Fruit fly (Drosophila melanogaster): Measurements from ENCODE around the gene CG13375.

CG13375 gene

dm6 chrX:339866-340571 is 45.3 kb upstream of the CG13375 start:
- TF ChIP-seq Eip74EF (GFP tag; optimal IDR thresholded peaks at IDR 0.05) (peak in 1 of 2 experiments; percentile 53), CG30020 (tag; optimal IDR thresholded peaks at IDR 0.05) (no peak), CG10366 (GFP tag; IDR thresholded peaks at IDR 0.05) (no peak), nerfin-1 (tag; optimal IDR thresholded peaks at IDR 0.05) (no peak), Hr78 (GFP tag; optimal IDR thresholded peaks at IDR 0.05) (peak in 1 of 2 experiments; percentile 53), CG14667 (GFP tag; IDR thresholded peaks at IDR 0.05) (no peak), sens (GFP tag) (peak; percentile 86), fu2 (GFP tag; optimal IDR thresholded peaks at IDR 0.05) (no peak), zf30C (GFP tag; optimal IDR thresholded peaks at IDR 0.05) (no peak), pb (GFP tag; optimal IDR thresholded peaks at IDR 0.05) (no peak), Mrtf (GFP tag; IDR thresholded peaks at IDR 0.05) (no peak), pho (GFP tag; optimal IDR thresholded peaks at IDR 0.05) (no peak), sima (GFP tag; optimal IDR thresholded peaks at IDR 0.05) (no peak), CG32767 (GFP tag; IDR thresholded peaks at IDR 0.05) (no peak), CG15601 (tag; optimal IDR thresholded peaks at IDR 0.05) (no peak), Atf6 (GFP tag; IDR thresholded peaks at IDR 0.05) (no peak), CG2712 (tag; optimal IDR thresholded peaks at IDR 0.05) (peak; percentile 37), Spps (tag; optimal IDR thresholded peaks at IDR 0.05) (no peak), wor (GFP tag; IDR thresholded peaks at IDR 0.05) (no peak), disco-r (GFP tag; optimal IDR thresholded peaks at IDR 0.05) (no peak), sqz (GFP tag; optimal IDR thresholded peaks at IDR 0.05) (peak; percentile 42), phol (tag; optimal IDR thresholded peaks at IDR 0.05) (peak; percentile 32), gsb (GFP tag; IDR thresholded peaks at IDR 0.05) (no peak), toy (GFP tag; IDR thresholded peaks at IDR 0.05) (no peak), jigr1 (GFP tag; IDR thresholded peaks at IDR 0.05) (no peak), CG12744 (GFP tag; optimal IDR thresholded peaks at IDR 0.05) (no peak), CG18262 (tag; optimal IDR thresholded peaks at IDR 0.05) (peak; percentile 10), CG10321 (GFP tag; IDR thresholded peaks at IDR 0.05) (no peak), maf-S (GFP tag; optimal IDR thresholded peaks at IDR 0.05) (no peak), pita (GFP tag; optimal IDR thresholded peaks at IDR 0.05) (no peak), Sox102F (GFP tag; optimal IDR thresholded peaks at IDR 0.05) (peak; percentile 58), CG13624 (GFP tag; optimal IDR thresholded peaks at IDR 0.05) (no peak), vvl (GFP tag; IDR thresholded peaks at IDR 0.05) (peak; percentile 75), GATAe (GFP tag; conservative IDR thresholded peaks at IDR 0.05) (no peak), sob (GFP tag; IDR thresholded peaks at IDR 0.05) (no peak), CG34422 (GFP tag; IDR thresholded peaks at IDR 0.05) (no peak), CG1603 (tag; optimal IDR thresholded peaks at IDR 0.05) (no peak), gfzf (GFP tag; optimal IDR thresholded peaks at IDR 0.05) (no peak), dmrt11E (tag; optimal IDR thresholded peaks at IDR 0.05) (no peak), hth (optimal IDR thresholded peaks at IDR 0.05) (no peak), ems (GFP tag; optimal IDR thresholded peaks at IDR 0.05) (no peak), CG30403 (GFP tag; optimal IDR thresholded peaks at IDR 0.05) (peak; percentile 27), CG11093 (GFP tag; IDR thresholded peaks at IDR 0.05) (no peak), CG31365 (tag; optimal IDR thresholded peaks at IDR 0.05) (no peak), CG12659 (GFP tag; optimal IDR thresholded peaks at IDR 0.05) (no peak), az2 (GFP tag; optimal IDR thresholded peaks at IDR 0.05) (no peak), dysf (GFP tag; IDR thresholded peaks at IDR 0.05) (no peak), CG15073 (GFP tag; optimal IDR thresholded peaks at IDR 0.05) (no peak), gsb-n (tag; optimal IDR thresholded peaks at IDR 0.05) (peak; percentile 5), dmrt99B (tag; optimal IDR thresholded peaks at IDR 0.05) (peak; percentile 50), CG17361 (GFP tag; IDR thresholded peaks at IDR 0.05) (0 out of 3 replicates have a peak, but pooled peaks have one; percentile 25)
